Worm (Caenorhabditis elegans) whole organism, L4 larva: Measurements from ENCODE around the gene T22E5.6.

Experiments used
- T20F7.1 ChIP-seq: fragments of 200-800 bp; sonication (Bioruptor generic); optimal IDR thresholded peaks from 2 replicates; lab custom pipeline; 2018; ENCODE audit warnings: mild to moderate bottlenecking, missing genetic modification characterization, missing compliant biosample characterization
- Y105C5A.15 ChIP-seq: fragments of 200-800 bp; sonication (Bioruptor generic); IDR thresholded peaks from 2 replicates; pipeline ENCODE4 v1.3.6; 2022; ENCODE audit warnings: missing genetic modification characterization, missing compliant biosample characterization
- Y48G9A.11 ChIP-seq: fragments of 200-800 bp; sonication (Bioruptor generic); IDR thresholded peaks from 2 replicates; pipeline ENCODE4 v1.3.6; 2022; ENCODE audit warnings: missing genetic modification reagents, missing genetic modification characterization, missing compliant biosample characterization
- Y5F2A.4 ChIP-seq: fragments of 200-800 bp; sonication (Bioruptor generic); optimal IDR thresholded peaks from 2 replicates; lab custom pipeline; 2018; ENCODE audit warnings: mild to moderate bottlenecking, missing genetic modification characterization, missing compliant biosample characterization
- ZK337.2 ChIP-seq: fragments of 200-800 bp; sonication (Bioruptor generic); IDR thresholded peaks from 2 replicates; pipeline ENCODE4 v1.3.6; 2022; ENCODE audit warnings: missing genetic modification reagents, missing genetic modification characterization, missing compliant biosample characterization
- ZK546.5 ChIP-seq, 2 experiments: sonication (generic microtip); optimal IDR thresholded peaks; 2 replicates each; lab custom pipeline; 2017; ENCODE audit warnings: missing biosample characterization in 2 of 2, missing genetic modification characterization in 2 of 2
- aly-2 ChIP-seq: sonication (generic microtip); optimal IDR thresholded peaks from 2 replicates; lab custom pipeline; 2018; ENCODE audit warnings: missing biosample characterization, missing genetic modification characterization
- attf-4 ChIP-seq: sonication (generic microtip); optimal IDR thresholded peaks from 3 replicates; lab custom pipeline; 2017; ENCODE audit warnings: missing biosample characterization, missing genetic modification characterization
- ceh-20 ChIP-seq: fragments of 200-800 bp; sonication (Bioruptor generic); IDR thresholded peaks from 2 replicates; pipeline ENCODE4 v1.3.6; 2022; ENCODE audit warnings: missing genetic modification reagents, missing genetic modification characterization, missing compliant biosample characterization
- ceh-32 ChIP-seq: sonication (generic microtip); optimal IDR thresholded peaks from 2 replicates; lab custom pipeline; 2016; ENCODE audit warnings: mild to moderate bottlenecking, missing genetic modification characterization, missing compliant biosample characterization; ENCODE audit not compliant: poor library complexity
- ceh-44 ChIP-seq: fragments of 200-800 bp; sonication (Bioruptor generic); IDR thresholded peaks from 2 replicates; pipeline ENCODE4 v1.3.6; 2022; ENCODE audit warnings: missing genetic modification reagents, missing genetic modification characterization, missing compliant biosample characterization
- ceh-82 ChIP-seq: sonication (generic microtip); optimal IDR thresholded peaks from 2 replicates; lab custom pipeline; 2017; ENCODE audit warnings: missing biosample characterization, missing genetic modification characterization
- daf-16 ChIP-seq, 3 experiments: sonication (generic microtip); optimal IDR thresholded peaks; 2 replicates each; lab custom pipeline; 2016 to 2017; ENCODE audit warnings: missing genetic modification characterization in 3 of 3, missing genetic modification reagents in 3 of 3, mild to moderate bottlenecking in 2 of 3, missing compliant biosample characterization in 2 of 3, missing biosample characterization in 1 of 3, moderate library complexity in 1 of 3
- daf-8 ChIP-seq: fragments of 200-800 bp; sonication (Bioruptor generic); IDR thresholded peaks from 2 replicates; pipeline ENCODE4 v1.3.6; 2022; ENCODE audit warnings: missing genetic modification characterization, missing compliant biosample characterization
- dmd-8 ChIP-seq: fragments of 200-800 bp; sonication (Bioruptor generic); IDR thresholded peaks from 2 replicates; pipeline ENCODE4 v1.3.6; 2022; ENCODE audit warnings: missing genetic modification characterization, missing compliant biosample characterization
- dpl-1 ChIP-seq: fragments of 150-350 bp; optimal IDR thresholded peaks from 2 replicates; lab custom pipeline; 2014; ENCODE audit warnings: missing biosample characterization, missing genetic modification reagents, missing genetic modification characterization
- dve-1 ChIP-seq: sonication (generic microtip); optimal IDR thresholded peaks from 2 replicates; lab custom pipeline; 2017; ENCODE audit warnings: antibody characterized with exemption, mild to moderate bottlenecking, missing genetic modification characterization, missing compliant biosample characterization; ENCODE audit not compliant: insufficient read depth
- egl-43 ChIP-seq: fragments of 200-800 bp; sonication (Bioruptor generic); IDR thresholded peaks from 2 replicates; pipeline ENCODE4 v1.3.6; 2022; ENCODE audit warnings: missing genetic modification reagents, missing genetic modification characterization, missing compliant biosample characterization
- gei-8 ChIP-seq: fragments of 200-800 bp; sonication (Bioruptor generic); optimal IDR thresholded peaks from 2 replicates; lab custom pipeline; 2018; ENCODE audit warnings: mild to moderate bottlenecking, missing genetic modification characterization, missing compliant biosample characterization
- hif-1 ChIP-seq, 2 experiments: sonication (generic microtip); optimal IDR thresholded peaks; 2 replicates each; lab custom pipeline; 2016 to 2017; ENCODE audit warnings: missing compliant biosample characterization in 2 of 2, missing genetic modification characterization in 2 of 2, missing genetic modification reagents in 2 of 2, missing genotype in 2 of 2, mild to moderate bottlenecking in 1 of 2
- hlh-11 ChIP-seq: fragments of 200-800 bp; sonication (Bioruptor generic); optimal IDR thresholded peaks from 2 replicates; lab custom pipeline; 2018; ENCODE audit warnings: mild to moderate bottlenecking, missing genetic modification characterization, missing compliant biosample characterization
- jun-1 ChIP-seq: fragments of 150-350 bp; optimal IDR thresholded peaks from 2 replicates; lab custom pipeline; 2014; ENCODE audit warnings: missing biosample characterization, missing genetic modification reagents, missing genetic modification characterization
- lim-7 ChIP-seq: fragments of 200-800 bp; sonication (Bioruptor generic); IDR thresholded peaks from 2 replicates; pipeline ENCODE4 v1.3.6; 2022; ENCODE audit warnings: missing genetic modification characterization, missing compliant biosample characterization
- lin-1 ChIP-seq: fragments of 200-800 bp; sonication (Bioruptor generic); IDR thresholded peaks from 2 replicates; pipeline ENCODE4 v1.3.6; 2022; ENCODE audit warnings: missing genetic modification reagents, missing genetic modification characterization, missing compliant biosample characterization
- lin-38 ChIP-seq: fragments of 200-800 bp; sonication (Bioruptor generic); IDR thresholded peaks from 2 replicates; pipeline ENCODE4 v1.3.6; 2022; ENCODE audit warnings: missing genetic modification reagents, missing genetic modification characterization, missing compliant biosample characterization
- madf-5 ChIP-seq, 2 experiments: fragments of 200-800 bp; sonication (Bioruptor generic); IDR thresholded peaks; 2 replicates each; pipeline ENCODE4 v1.3.6; 2022; ENCODE audit warnings: missing compliant biosample characterization in 2 of 2, missing genetic modification characterization in 2 of 2
- madf-9 ChIP-seq: fragments of 200-800 bp; sonication (Bioruptor generic); conservative IDR thresholded peaks from 2 replicates; pipeline ENCODE4 v1.3.6; 2022; ENCODE audit warnings: missing genetic modification reagents, missing genetic modification characterization, missing compliant biosample characterization
- mdl-1 ChIP-seq, 2 experiments: fragments of 150-350 bp in 1 of 2; sonication (generic microtip) in 1 of 2; optimal IDR thresholded peaks; 2 replicates each; lab custom pipeline; 2014 to 2017; ENCODE audit warnings: missing biosample characterization in 2 of 2, missing genetic modification characterization in 2 of 2
- mdt-29 ChIP-seq: fragments of 200-800 bp; sonication (Bioruptor generic); IDR thresholded peaks from 2 replicates; pipeline ENCODE4 v1.3.6; 2022; ENCODE audit warnings: missing genetic modification reagents, missing genetic modification characterization, missing compliant biosample characterization
- mep-1 ChIP-seq: fragments of 150-350 bp; sonication (generic microtip); optimal IDR thresholded peaks from 3 replicates; lab custom pipeline; 2014; ENCODE audit warnings: missing biosample characterization, missing genetic modification characterization
- mxl-2 ChIP-seq: fragments of 200-800 bp; sonication (Bioruptor generic); conservative IDR thresholded peaks from 2 replicates; pipeline ENCODE4 v1.3.6; 2022; ENCODE audit warnings: missing genetic modification reagents, missing genetic modification characterization, missing compliant biosample characterization
- mxl-3 ChIP-seq: fragments of 200-800 bp; sonication (Bioruptor generic); optimal IDR thresholded peaks from 2 replicates; lab custom pipeline; 2018; ENCODE audit warnings: mild to moderate bottlenecking, missing genetic modification characterization, missing compliant biosample characterization
- nhr-10 ChIP-seq: fragments of 150-350 bp; optimal IDR thresholded peaks from 2 replicates; lab custom pipeline; 2014; ENCODE audit warnings: missing biosample characterization, missing genetic modification characterization
- nhr-102 ChIP-seq: sonication (generic microtip); optimal IDR thresholded peaks from 2 replicates; lab custom pipeline; 2016; ENCODE audit warnings: mild to moderate bottlenecking, missing genetic modification characterization, moderate library complexity, missing compliant biosample characterization
- nhr-11 ChIP-seq: fragments of 150-350 bp; optimal IDR thresholded peaks from 2 replicates; lab custom pipeline; 2014; ENCODE audit warnings: missing biosample characterization, missing genetic modification characterization
- nhr-111 ChIP-seq: fragments of 200-800 bp; sonication (Bioruptor generic); optimal IDR thresholded peaks from 2 replicates; lab custom pipeline; 2018; ENCODE audit warnings: mild to moderate bottlenecking, missing genetic modification characterization, missing compliant biosample characterization
- nhr-28 ChIP-seq: fragments of 150-350 bp; optimal IDR thresholded peaks from 2 replicates; lab custom pipeline; 2014; ENCODE audit warnings: missing biosample characterization, missing genetic modification characterization
- nhr-41 ChIP-seq: fragments of 200-800 bp; sonication (Bioruptor generic); IDR thresholded peaks from 2 replicates; pipeline ENCODE4 v1.3.6; 2022; ENCODE audit warnings: missing genetic modification reagents, missing genetic modification characterization, missing compliant biosample characterization
- nhr-76 ChIP-seq: fragments of 150-350 bp; optimal IDR thresholded peaks from 2 replicates; lab custom pipeline; 2014; ENCODE audit warnings: missing biosample characterization, missing genetic modification characterization
- nhr-77 ChIP-seq: fragments of 150-350 bp; optimal IDR thresholded peaks from 2 replicates; lab custom pipeline; 2014; ENCODE audit warnings: missing biosample characterization, missing genetic modification characterization
- pha-4 ChIP-seq, 2 experiments: fragments of 150-350 bp in 1 of 2; fragments of 200-800 bp in 1 of 2; sonication (Bioruptor generic) in 1 of 2; IDR thresholded peaks in 1 of 2; optimal IDR thresholded peaks in 1 of 2; 2 replicates each; pipeline versions ENCODE4 v1.3.6 to Lab custom; 2014 to 2022; ENCODE audit warnings: missing genetic modification characterization in 2 of 2, missing genetic modification reagents in 2 of 2, missing biosample characterization in 1 of 2, missing compliant biosample characterization in 1 of 2
- php-3 ChIP-seq: fragments of 200-800 bp; sonication (Bioruptor generic); IDR thresholded peaks from 2 replicates; pipeline ENCODE4 v1.3.6; 2022; ENCODE audit warnings: missing genetic modification reagents, missing genetic modification characterization, missing compliant biosample characterization
- pqm-1 ChIP-seq: sonication (generic microtip); optimal IDR thresholded peaks from 2 replicates; lab custom pipeline; 2017; ENCODE audit warnings: missing biosample characterization, missing genetic modification characterization
- rbr-2 ChIP-seq: sonication (generic microtip); optimal IDR thresholded peaks from 2 replicates; lab custom pipeline; 2016; ENCODE audit warnings: missing genotype, missing genetic modification characterization, missing compliant biosample characterization
- sdz-12 ChIP-seq: fragments of 200-800 bp; sonication (Bioruptor generic); optimal IDR thresholded peaks from 2 replicates; lab custom pipeline; 2018; ENCODE audit warnings: mild to moderate bottlenecking, missing genetic modification characterization, missing compliant biosample characterization
- spr-1 ChIP-seq: sonication (generic microtip); optimal IDR thresholded peaks from 2 replicates; lab custom pipeline; 2016; ENCODE audit warnings: mild to moderate bottlenecking, missing genetic modification characterization, missing compliant biosample characterization
- unc-62 ChIP-seq, 3 experiments: fragments of 150-350 bp in 1 of 3; sonication (generic microtip); optimal IDR thresholded peaks in 2 of 3; peaks in 1 of 3; 1 replicate in 1 of 3; 2 replicates in 2 of 3; lab custom pipeline; 2014 to 2017; ENCODE audit warnings: missing biosample characterization in 3 of 3, missing genetic modification characterization in 3 of 3, missing genetic modification reagents in 3 of 3, missing genotype in 1 of 3
- vab-7 ChIP-seq: fragments of 200-800 bp; sonication (Bioruptor generic); IDR thresholded peaks from 2 replicates; pipeline ENCODE4 v1.3.6; 2022; ENCODE audit warnings: missing genetic modification reagents, missing genetic modification characterization, missing compliant biosample characterization
- zag-1 ChIP-seq: fragments of 150-350 bp; optimal IDR thresholded peaks from 2 replicates; lab custom pipeline; 2014; ENCODE audit warnings: missing biosample characterization, missing genetic modification characterization
- zfp-3 ChIP-seq: fragments of 200-800 bp; sonication (Bioruptor generic); conservative IDR thresholded peaks from 2 replicates; pipeline ENCODE4 v1.3.6; 2022; ENCODE audit warnings: missing genetic modification reagents, missing genetic modification characterization, missing compliant biosample characterization

Gene T22E5.6

DNA sequence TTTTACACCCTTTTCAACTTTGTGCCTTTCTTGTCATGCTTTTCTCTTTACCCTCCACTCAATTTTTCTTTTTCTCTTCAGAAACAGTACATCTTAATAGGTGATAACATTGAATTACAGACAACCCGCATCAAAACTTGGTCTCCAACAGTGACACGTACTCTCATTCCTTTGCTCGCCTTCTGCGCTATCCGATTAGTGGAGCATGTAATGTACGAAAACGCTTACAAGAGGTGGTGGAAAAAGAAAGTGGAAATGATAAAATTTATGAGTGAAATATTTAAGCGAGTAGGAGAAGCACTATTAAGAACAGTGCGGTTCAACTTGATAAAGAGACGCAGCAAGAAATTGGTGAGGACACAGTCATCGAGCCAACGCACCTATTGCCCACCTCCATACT is 40.4 kb upstream of the T22E5.6 start, which contains the start of gene pept-1:
Gene pept-1 (plus strand): TSS at position 306 of the 400 bp plus-strand sequence.
- TF ChIP-seq pqm-1 (tag; lab: Kevin White, UChicago) (peak; percentile 95), mxl-3 (GFP tag; lab: Kevin White, UChicago) (peak; percentile 17), egl-43 (no peak), nhr-11 (tag; lab: Kevin White, UChicago) (no peak), pha-4 (GFP tag; IDR thresholded peaks at IDR 0.05; lab: Robert Waterston, UW) (peak; percentile 45; the same call in 1 of the 2 replicates), pha-4 (tag; optimal IDR thresholded peaks at IDR 0.05; lab: Kevin White, UChicago) (no peak), zag-1 (no peak), nhr-76 (tag; lab: Kevin White, UChicago) (no peak), spr-1 (tag; lab: Kevin White, UChicago) (no peak), nhr-77 (peak; percentile 30), nhr-10 (no peak), ZK337.2 (GFP tag; lab: Robert Waterston, UW) (no peak), T20F7.1 (GFP tag; lab: Kevin White, UChicago) (no peak), ceh-32 (no peak), lin-38 (GFP tag; lab: Robert Waterston, UW) (no peak), unc-62 (GFP tag; optimal IDR thresholded peaks at IDR 0.05 in 1 of 2; lab: Kevin White, UChicago) (no peak), unc-62 (tag; optimal IDR thresholded peaks at IDR 0.05; lab: Kevin White, UChicago) (no peak), nhr-102 (tag; lab: Kevin White, UChicago) (peak; percentile 9), dmd-8 (GFP tag; lab: Robert Waterston, UW) (no peak), ZK546.5 (tag; optimal IDR thresholded peaks at IDR 0.05; lab: Kevin White, UChicago) (no peak), sdz-12 (no peak), ceh-20 (GFP tag; lab: Robert Waterston, UW) (0 out of 2 replicates have a peak, but pooled peaks have one; percentile 13), attf-4 (tag; lab: Kevin White, UChicago) (no peak), rbr-2 (tag; lab: Kevin White, UChicago) (no peak), lim-7 (GFP tag; lab: Robert Waterston, UW) (no peak), Y5F2A.4 (GFP tag; lab: Kevin White, UChicago) (no peak), Y105C5A.15 (no peak), nhr-41 (GFP tag; lab: Robert Waterston, UW) (0 out of 2 replicates have a peak, but pooled peaks have one; percentile 16), nhr-111 (GFP tag; lab: Kevin White, UChicago) (no peak), ceh-44 (GFP tag; lab: Robert Waterston, UW) (no peak), mep-1 (tag; lab: Kevin White, UChicago) (no peak), hlh-11 (tag; lab: Kevin White, UChicago) (peak; percentile 91), dve-1 (tag; lab: Kevin White, UChicago) (peak; percentile 73), aly-2 (tag; lab: Kevin White, UChicago) (no peak), gei-8 (GFP tag; lab: Kevin White, UChicago) (peak; percentile 47), zfp-3 (GFP tag; lab: Robert Waterston, UW) (no peak), php-3 (GFP tag; lab: Robert Waterston, UW) (peak; percentile 73), jun-1 (tag; lab: Kevin White, UChicago) (no peak), madf-9 (no peak), dpl-1 (no peak), lin-1 (GFP tag; lab: Robert Waterston, UW) (peak; percentile 23; the same call in 1 of the 2 replicates), ceh-82 (no peak), daf-8 (GFP tag; lab: Robert Waterston, UW) (no peak), nhr-28 (tag; lab: Kevin White, UChicago) (peak; percentile 60), mxl-2 (GFP tag; lab: Robert Waterston, UW) (no peak), mdt-29 (no peak), daf-16 (GFP tag; optimal IDR thresholded peaks at IDR 0.05; lab: Kevin White, UChicago) (no peak), daf-16 (tag; optimal IDR thresholded peaks at IDR 0.05; lab: Kevin White, UChicago) (peak; percentile 58), Y48G9A.11 (no peak), mdl-1 (tag; optimal IDR thresholded peaks at IDR 0.05; lab: Kevin White, UChicago) (no peak), madf-5 (GFP tag; IDR thresholded peaks at IDR 0.05; lab: Robert Waterston, UW) (no peak), hif-1 (tag; optimal IDR thresholded peaks at IDR 0.05; lab: Kevin White, UChicago) (no peak), vab-7 (no peak)
